Worm (Caenorhabditis elegans) whole organism, early embryonic: Measurements from ENCODE around the gene metl-18.

Experiments used
- B0310.2 ChIP-seq: sonication (generic microtip); optimal IDR thresholded peaks from 2 replicates; lab custom pipeline; 2016; ENCODE audit warnings: mild to moderate bottlenecking, missing genetic modification characterization, missing compliant biosample characterization
- F13C5.2 ChIP-seq: sonication (generic microtip); optimal IDR thresholded peaks from 2 replicates; lab custom pipeline; 2017; ENCODE audit warnings: mild to moderate bottlenecking, missing genetic modification characterization, inconsistent platforms, missing compliant biosample characterization
- aly-1 ChIP-seq: sonication (generic microtip); optimal IDR thresholded peaks from 2 replicates; lab custom pipeline; 2016; ENCODE audit warnings: missing genetic modification characterization, missing compliant biosample characterization
- ama-1 ChIP-seq: fragments of 150-350 bp; optimal IDR thresholded peaks from 2 replicates; lab custom pipeline; 2014
- ceh-13 ChIP-seq: fragments of 200-800 bp; sonication (Bioruptor generic); optimal IDR thresholded peaks from 2 replicates; lab custom pipeline; 2018; ENCODE audit warnings: mild to moderate bottlenecking, missing genetic modification characterization, missing compliant biosample characterization
- ceh-36 ChIP-seq: sonication (generic microtip); optimal IDR thresholded peaks from 2 replicates; lab custom pipeline; 2016; ENCODE audit warnings: missing genetic modification characterization, inconsistent platforms, missing compliant biosample characterization
- ets-7 ChIP-seq: sonication (generic microtip); optimal IDR thresholded peaks from 2 replicates; lab custom pipeline; 2016; ENCODE audit warnings: missing genotype, missing genetic modification characterization, missing compliant biosample characterization
- flt-1 ChIP-seq: fragments of 200-800 bp; sonication (Bioruptor generic); IDR thresholded peaks from 2 replicates; pipeline ENCODE4 v1.3.6; 2022; ENCODE audit warnings: missing genetic modification characterization, missing compliant biosample characterization
- hmbx-1 ChIP-seq: sonication (generic microtip); optimal IDR thresholded peaks from 2 replicates; lab custom pipeline; 2016; ENCODE audit warnings: mild to moderate bottlenecking, missing genetic modification characterization, missing compliant biosample characterization
- hmg-4 ChIP-seq: fragments of 200-800 bp; sonication (Bioruptor generic); optimal IDR thresholded peaks from 2 replicates; lab custom pipeline; 2018; ENCODE audit warnings: mild to moderate bottlenecking, missing genetic modification characterization, missing compliant biosample characterization
- hnd-1 ChIP-seq: sonication (generic microtip); optimal IDR thresholded peaks from 2 replicates; lab custom pipeline; 2016; ENCODE audit warnings: missing genetic modification characterization, missing compliant biosample characterization
- pes-1 ChIP-seq: fragments of 200-800 bp; sonication (Bioruptor generic); IDR thresholded peaks from 2 replicates; pipeline ENCODE4 v1.3.6; 2022; ENCODE audit warnings: missing genetic modification reagents, missing genetic modification characterization, missing compliant biosample characterization
- scrt-1 ChIP-seq: fragments of 200-800 bp; sonication (Bioruptor generic); IDR thresholded peaks from 2 replicates; pipeline ENCODE4 v1.3.6; 2022; ENCODE audit warnings: missing genetic modification characterization, missing compliant biosample characterization
- sea-1 ChIP-seq: fragments of 200-800 bp; sonication (Bioruptor generic); conservative IDR thresholded peaks from 2 replicates; pipeline ENCODE4 v1.3.6; 2022; ENCODE audit warnings: missing genetic modification characterization, missing compliant biosample characterization
- tbx-11 ChIP-seq: fragments of 200-800 bp; sonication (Bioruptor generic); IDR thresholded peaks from 2 replicates; pipeline ENCODE4 v1.3.6; 2022; ENCODE audit warnings: missing genetic modification characterization, missing compliant biosample characterization
- tbx-37 ChIP-seq: fragments of 200-800 bp; sonication (Bioruptor generic); conservative IDR thresholded peaks from 2 replicates; pipeline ENCODE4 v1.3.6; 2022; ENCODE audit warnings: missing genetic modification reagents, missing genetic modification characterization, missing compliant biosample characterization
- tra-4 ChIP-seq: sonication (generic microtip); optimal IDR thresholded peaks from 2 replicates; lab custom pipeline; 2017; ENCODE audit warnings: missing genetic modification characterization, missing compliant biosample characterization

metl-18 gene

ce11 chrIII:3404354-3404913 lies 21.1 kb upstream of the metl-18 start, which contains the start of the genes npp-9 and F59A2.5:
TSS of gene npp-9 (minus strand) at chrIII:3404479.
TSS of gene F59A2.5 (plus strand) at chrIII:3404863.
- TF ChIP-seq F13C5.2 (tag; lab: Kevin White, UChicago) (peak; percentile 32), tbx-11 (0 out of 2 replicates have a peak, but pooled peaks have one; percentile 24), sea-1 (no peak)

- TF ChIP-seq hnd-1 (no peak), hmg-4 (no peak), ama-1 (lab: Kevin White, UChicago) (no peak), scrt-1 (GFP tag; lab: Robert Waterston, UW) (no peak), aly-1 (no peak), B0310.2 (tag; lab: Kevin White, UChicago) (no peak), ets-7 (tag; lab: Kevin White, UChicago) (no peak), pes-1 (GFP tag; lab: Robert Waterston, UW) (no peak), tbx-11 (no peak), ceh-36 (tag; lab: Kevin White, UChicago) (no peak), sea-1 (no peak), flt-1 (GFP tag; lab: Robert Waterston, UW) (no peak), hmbx-1 (tag; lab: Kevin White, UChicago) (no peak), F13C5.2 (tag; lab: Kevin White, UChicago) (no peak), tra-4 (tag; lab: Kevin White, UChicago) (no peak), ceh-13 (GFP tag; lab: Kevin White, UChicago) (no peak), tbx-37 (GFP tag; lab: Robert Waterston, UW) (no peak)
These were observed 20.0 kb upstream of the metl-18 start, which contains the start of gene golg-4 for ce11 chrIII:3405535-3405934. TSS of gene golg-4 (plus strand) at chrIII:3405568.

- no peak for TF ChIP-seq ceh-13 (GFP tag; lab: Kevin White, UChicago)
- TF ChIP-seq tbx-37 (GFP tag; lab: Robert Waterston, UW) = no peak
- TF ChIP-seq tra-4 (tag; lab: Kevin White, UChicago) = no peak
- no peak for TF ChIP-seq pes-1 (GFP tag; lab: Robert Waterston, UW)
- no peak for TF ChIP-seq hnd-1
- TF ChIP-seq ceh-36 (tag; lab: Kevin White, UChicago) = no peak
- TF ChIP-seq ama-1 (lab: Kevin White, UChicago) = no peak
- no peak for TF ChIP-seq hmbx-1 (tag; lab: Kevin White, UChicago)
- TF ChIP-seq F13C5.2 (tag; lab: Kevin White, UChicago) = no peak
These were observed 12.1 kb upstream of the metl-18 start for ce11 chrIII:3413437-3413836.

ce11 chrIII:3414412-3414811 lies 11.1 kb upstream of the metl-18 start:
- no peak for TF ChIP-seq ceh-13 (GFP tag; lab: Kevin White, UChicago)

- TF ChIP-seq aly-1 = no peak
- no peak for TF ChIP-seq ama-1 (lab: Kevin White, UChicago)
- TF ChIP-seq B0310.2 (tag; lab: Kevin White, UChicago) = no peak
- no peak for TF ChIP-seq tra-4 (tag; lab: Kevin White, UChicago)
- TF ChIP-seq pes-1 (GFP tag; lab: Robert Waterston, UW) = no peak
- no peak for TF ChIP-seq tbx-11
- no peak for TF ChIP-seq F13C5.2 (tag; lab: Kevin White, UChicago)
- no peak for TF ChIP-seq ceh-36 (tag; lab: Kevin White, UChicago)
- no peak for TF ChIP-seq ets-7 (tag; lab: Kevin White, UChicago)
- no peak for TF ChIP-seq hmbx-1 (tag; lab: Kevin White, UChicago)
- no peak for TF ChIP-seq scrt-1 (GFP tag; lab: Robert Waterston, UW)
- TF ChIP-seq hnd-1 = no peak
- no peak for TF ChIP-seq sea-1
- no peak for TF ChIP-seq tbx-37 (GFP tag; lab: Robert Waterston, UW)
- no peak for TF ChIP-seq ceh-13 (GFP tag; lab: Kevin White, UChicago)
- no peak for TF ChIP-seq hmg-4
- no peak for TF ChIP-seq flt-1 (GFP tag; lab: Robert Waterston, UW)
These were observed 8.1 kb upstream of the metl-18 start for ce11 chrIII:3417453-3417852.

- no peak for TF ChIP-seq tbx-11
- TF ChIP-seq ama-1 (lab: Kevin White, UChicago) = no peak
- no peak for TF ChIP-seq hmbx-1 (tag; lab: Kevin White, UChicago)
- no peak for TF ChIP-seq pes-1 (GFP tag; lab: Robert Waterston, UW)
- no peak for TF ChIP-seq flt-1 (GFP tag; lab: Robert Waterston, UW)
- TF ChIP-seq aly-1 = no peak
- TF ChIP-seq scrt-1 (GFP tag; lab: Robert Waterston, UW) = no peak
- TF ChIP-seq hnd-1 = no peak
- no peak for TF ChIP-seq ceh-13 (GFP tag; lab: Kevin White, UChicago)
- no peak for TF ChIP-seq B0310.2 (tag; lab: Kevin White, UChicago)
- no peak for TF ChIP-seq sea-1
- no peak for TF ChIP-seq tbx-37 (GFP tag; lab: Robert Waterston, UW)
- no peak for TF ChIP-seq tra-4 (tag; lab: Kevin White, UChicago)
- TF ChIP-seq hmg-4 = no peak
- TF ChIP-seq ceh-36 (tag; lab: Kevin White, UChicago) = no peak
These were observed 6.6 kb upstream of the metl-18 start for ce11 chrIII:3418906-3419305.

- TF ChIP-seq tbx-37 (GFP tag; lab: Robert Waterston, UW) (0 out of 2 replicates have a peak, but pooled peaks have one; percentile 4), sea-1 (no peak), flt-1 (GFP tag; lab: Robert Waterston, UW) (no peak)
These were observed 1.6 kb upstream of the metl-18 start for ce11 chrIII:3423924-3424323.

- TF ChIP-seq pes-1 (GFP tag; lab: Robert Waterston, UW) (0 out of 2 replicates have a peak, but pooled peaks have one; percentile 5), scrt-1 (GFP tag; lab: Robert Waterston, UW) (0 out of 2 replicates have a peak, but pooled peaks have one; percentile 19), hnd-1 (no peak), aly-1 (no peak), tbx-11 (no peak), flt-1 (GFP tag; lab: Robert Waterston, UW) (no peak), hmg-4 (no peak)
These were observed 1.2 kb downstream of the metl-18 start for ce11 chrIII:3426741-3427140.
